Worm (Caenorhabditis elegans) whole organism, early embryonic: ENCODE results near the gene C49A9.1.

Experiments used
- F13C5.2 ChIP-seq: sonication (generic microtip); optimal IDR thresholded peaks from 2 replicates; lab custom pipeline; 2017; ENCODE audit warnings: mild to moderate bottlenecking, missing genetic modification characterization, inconsistent platforms, missing compliant biosample characterization
- ama-1 ChIP-seq: fragments of 150-350 bp; optimal IDR thresholded peaks from 2 replicates; lab custom pipeline; 2014
- flt-1 ChIP-seq: fragments of 200-800 bp; sonication (Bioruptor generic); IDR thresholded peaks from 2 replicates; pipeline ENCODE4 v1.3.6; 2022; ENCODE audit warnings: missing genetic modification characterization, missing compliant biosample characterization
- hmbx-1 ChIP-seq: sonication (generic microtip); optimal IDR thresholded peaks from 2 replicates; lab custom pipeline; 2016; ENCODE audit warnings: mild to moderate bottlenecking, missing genetic modification characterization, missing compliant biosample characterization
- pes-1 ChIP-seq: fragments of 200-800 bp; sonication (Bioruptor generic); IDR thresholded peaks from 2 replicates; pipeline ENCODE4 v1.3.6; 2022; ENCODE audit warnings: missing genetic modification reagents, missing genetic modification characterization, missing compliant biosample characterization
- tbx-37 ChIP-seq: fragments of 200-800 bp; sonication (Bioruptor generic); conservative IDR thresholded peaks from 2 replicates; pipeline ENCODE4 v1.3.6; 2022; ENCODE audit warnings: missing genetic modification reagents, missing genetic modification characterization, missing compliant biosample characterization

DNA sequence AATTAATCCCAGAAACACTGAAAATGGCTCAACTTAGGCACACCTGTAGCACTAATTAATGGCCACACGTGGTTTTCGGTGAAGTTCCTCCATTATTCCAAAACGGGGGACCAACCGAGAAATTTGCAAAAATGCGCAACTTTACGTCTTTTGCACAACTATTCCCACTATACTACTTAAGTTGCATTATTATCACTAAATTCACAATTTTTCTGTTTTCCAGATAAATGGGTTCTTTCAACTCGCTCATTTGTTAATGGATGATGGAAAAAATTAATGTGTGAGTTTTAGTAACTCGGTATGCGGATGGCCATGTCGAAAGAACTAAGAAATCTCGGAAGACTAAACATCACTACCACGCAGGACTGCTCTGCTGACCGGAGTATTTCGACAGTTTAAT lies 26.6 kb downstream of the C49A9.1 start, which contains the start of gene T13A10.64:
- TF ChIP-seq ama-1 (lab: Kevin White, UChicago) = no peak
- TF ChIP-seq flt-1 = no peak
- TF ChIP-seq tbx-37 (GFP tag; lab: Robert Waterston, UW) = no peak
- no peak for TF ChIP-seq F13C5.2 (tag; lab: Kevin White, UChicago)
- no peak for TF ChIP-seq pes-1 (GFP tag; lab: Robert Waterston, UW)
- no peak for TF ChIP-seq hmbx-1 (tag; lab: Kevin White, UChicago)
